Worm (Caenorhabditis elegans): Measurements from ENCODE around the gene C06B8.7.

Gene C06B8.7

ce11 chrV:15516476-15516875 lies 17.9 kb downstream of the C06B8.7 start:
- TF ChIP-seq him-1 (tag; optimal IDR thresholded peaks at IDR 0.05) (no peak), W03F9.2 (tag; optimal IDR thresholded peaks at IDR 0.05) (no peak), dao-5 (tag; optimal IDR thresholded peaks at IDR 0.05) (no peak)

DNA sequence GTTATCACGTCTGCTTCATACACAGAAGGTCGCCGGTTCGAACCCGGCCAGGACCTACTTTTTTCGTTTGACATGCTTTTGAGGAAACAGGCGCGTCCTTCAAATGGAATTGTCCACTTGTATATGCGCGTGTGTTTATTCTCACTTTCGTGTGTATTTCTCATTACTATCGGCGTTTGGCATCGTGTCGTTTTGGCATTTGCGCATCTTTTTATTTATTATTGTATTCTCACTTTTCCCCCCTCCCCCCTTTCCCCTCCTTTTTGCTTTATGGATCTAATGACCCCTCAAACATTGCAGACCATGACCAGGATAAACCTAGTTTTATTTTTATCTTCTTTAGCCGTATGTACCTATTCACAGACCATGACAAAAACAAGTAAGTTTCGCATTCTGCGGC lies 18.9 kb downstream of the C06B8.7 start, which contains the start of gene F21A3.3:
F21A3.3 (plus strand) TSS at position 301 of the 400 bp plus-strand sequence.
- TF ChIP-seq him-1 (tag; optimal IDR thresholded peaks at IDR 0.05) (no peak), dao-5 (tag; optimal IDR thresholded peaks at IDR 0.05) (no peak), W03F9.2 (tag; optimal IDR thresholded peaks at IDR 0.05) (no peak)

- TF ChIP-seq him-1 (tag; optimal IDR thresholded peaks at IDR 0.05) (no peak), W03F9.2 (tag; optimal IDR thresholded peaks at IDR 0.05) (no peak), dao-5 (tag; optimal IDR thresholded peaks at IDR 0.05) (no peak)
Measured at ce11 chrV:15519845-15520244, 21.3 kb downstream of the C06B8.7 start.

- TF ChIP-seq dao-5 (tag; optimal IDR thresholded peaks at IDR 0.05) (no peak), him-1 (tag; optimal IDR thresholded peaks at IDR 0.05) (no peak), W03F9.2 (tag; optimal IDR thresholded peaks at IDR 0.05) (no peak)
Measured at ce11 chrV:15520398-15520797, 21.9 kb downstream of the C06B8.7 start.

- TF ChIP-seq dao-5 (tag; optimal IDR thresholded peaks at IDR 0.05), result no peak
- TF ChIP-seq him-1 (tag; optimal IDR thresholded peaks at IDR 0.05), result no peak
- no peak for TF ChIP-seq W03F9.2 (tag; optimal IDR thresholded peaks at IDR 0.05)
Measured at ce11 chrV:15521920-15522319, 23.4 kb downstream of the C06B8.7 start, which contains the start of gene lgc-31. lgc-31 (minus strand) TSS chrV:15522020.

ce11 chrV:15529069-15529468 lies 30.5 kb downstream of the C06B8.7 start, which contains the start of gene srh-276:
srh-276 (plus strand) TSS chrV:15529369.
- TF ChIP-seq him-1 (tag; optimal IDR thresholded peaks at IDR 0.05) (no peak), W03F9.2 (tag; optimal IDR thresholded peaks at IDR 0.05) (no peak), dao-5 (tag; optimal IDR thresholded peaks at IDR 0.05) (no peak)

DNA sequence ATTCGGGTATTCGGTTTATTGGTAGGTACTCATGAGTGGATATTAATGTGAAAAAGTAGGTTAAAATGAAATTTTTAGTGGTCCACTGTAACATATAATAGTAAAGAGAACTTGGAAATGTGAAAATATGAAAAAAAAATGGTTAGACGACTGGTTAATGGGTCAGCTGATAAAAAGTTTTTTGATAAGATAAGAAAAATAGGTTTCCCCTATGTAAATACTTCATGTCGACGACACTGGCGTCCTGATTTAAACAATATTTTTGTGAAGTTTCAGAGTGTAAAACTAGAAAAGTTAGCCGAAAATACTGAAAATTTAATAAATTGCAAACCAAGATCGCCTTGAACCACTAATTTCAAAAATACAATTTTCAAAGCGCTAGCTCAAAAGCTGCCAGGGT lies 34.6 kb downstream of the C06B8.7 start, which contains the start of gene F21A3.11:
F21A3.11 (minus strand) TSS at position 117 of the 400 bp plus-strand sequence.
- TF ChIP-seq him-1 (tag; optimal IDR thresholded peaks at IDR 0.05), result no peak

ce11 chrV:15533864-15534263 lies 35.3 kb downstream of the C06B8.7 start, which contains the start of gene F21A3.2:
F21A3.2 (minus strand) TSS chrV:15533964.
- TF ChIP-seq dao-5 (tag; optimal IDR thresholded peaks at IDR 0.05) (no peak), him-1 (tag; optimal IDR thresholded peaks at IDR 0.05) (no peak), W03F9.2 (tag; optimal IDR thresholded peaks at IDR 0.05) (no peak)

- TF ChIP-seq W03F9.2 (tag; optimal IDR thresholded peaks at IDR 0.05) (no peak), dao-5 (tag; optimal IDR thresholded peaks at IDR 0.05) (no peak), him-1 (tag; optimal IDR thresholded peaks at IDR 0.05) (no peak)
Measured at ce11 chrV:15536320-15536719, 37.8 kb downstream of the C06B8.7 start, which contains the start of gene F21A3.4. F21A3.4 (plus strand) TSS chrV:15536620.

DNA sequence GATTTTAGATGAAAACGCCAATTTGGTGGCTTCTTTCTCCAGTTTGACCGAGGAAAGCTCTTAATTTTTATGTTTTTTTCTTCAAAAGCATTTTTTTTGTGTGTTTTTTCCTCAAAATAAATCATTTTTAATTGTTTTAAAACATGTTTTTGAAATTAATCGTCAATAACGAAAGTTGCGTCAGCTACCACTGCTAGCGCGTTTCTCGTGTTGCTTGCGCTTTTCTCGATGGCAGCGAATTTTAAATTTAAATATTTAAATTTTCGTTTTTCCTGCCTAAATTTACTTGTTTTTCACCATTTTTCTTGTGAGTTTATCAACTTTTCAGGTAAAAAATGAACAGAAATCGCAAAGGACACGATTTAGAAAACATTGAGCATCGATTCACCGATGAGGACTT lies 39.4 kb downstream of the C06B8.7 start, which contains the start of gene prde-1:
prde-1 (plus strand) TSS at position 322 of the 400 bp plus-strand sequence.
- TF ChIP-seq dao-5 (tag; optimal IDR thresholded peaks at IDR 0.05) (no peak), him-1 (tag; optimal IDR thresholded peaks at IDR 0.05) (no peak), W03F9.2 (tag; optimal IDR thresholded peaks at IDR 0.05) (no peak)

ce11 chrV:15543252-15543651 lies 44.7 kb downstream of the C06B8.7 start:
- TF ChIP-seq dao-5 (tag; optimal IDR thresholded peaks at IDR 0.05), result no peak
- TF ChIP-seq him-1 (tag; optimal IDR thresholded peaks at IDR 0.05), result no peak
- no peak for TF ChIP-seq W03F9.2 (tag; optimal IDR thresholded peaks at IDR 0.05)

DNA sequence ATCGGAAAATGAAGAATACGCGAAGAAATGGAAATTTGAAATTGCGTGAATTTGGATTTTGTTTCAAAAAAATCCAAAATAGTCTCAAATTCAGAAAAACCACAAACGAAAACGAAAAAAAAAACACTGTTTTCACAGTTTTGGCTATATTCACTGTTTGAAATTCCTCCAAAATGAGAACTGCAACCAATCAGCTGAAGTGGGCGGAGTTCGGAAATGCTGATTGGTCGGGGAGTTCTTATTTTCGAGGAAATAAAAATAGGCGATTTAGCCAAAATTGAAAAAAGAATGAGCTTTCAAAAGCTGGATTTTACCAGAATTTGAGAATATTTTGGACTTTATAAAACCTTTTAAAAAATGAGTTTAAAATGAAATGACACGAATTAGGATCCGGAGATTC lies 46.4 kb downstream of the C06B8.7 start, which contains the start of gene glb-14:
glb-14 (minus strand) TSS at position 97 of the 400 bp plus-strand sequence.
- TF ChIP-seq him-1 (tag; optimal IDR thresholded peaks at IDR 0.05) (no peak), dao-5 (tag; optimal IDR thresholded peaks at IDR 0.05) (no peak), W03F9.2 (tag; optimal IDR thresholded peaks at IDR 0.05) (no peak)

DNA sequence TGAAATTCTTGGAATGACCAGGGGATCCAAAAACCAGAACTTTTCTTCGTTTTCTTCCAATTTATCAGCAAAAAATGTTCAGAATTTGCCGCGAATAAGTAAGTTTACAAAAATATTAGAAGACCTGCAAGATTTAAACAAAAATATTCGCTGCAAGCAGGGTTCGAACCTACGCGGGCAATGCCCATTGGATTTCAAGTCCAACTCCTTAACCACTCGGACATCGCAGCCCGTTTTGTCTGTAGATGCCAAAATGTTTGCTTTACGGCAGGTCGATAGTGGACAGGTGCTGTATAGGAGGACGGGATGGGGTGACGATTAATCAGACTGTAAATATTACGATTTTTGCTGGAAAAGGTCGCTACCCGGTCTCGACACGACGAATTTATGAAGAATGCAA lies 49.2 kb downstream of the C06B8.7 start:
- no peak for TF ChIP-seq him-1 (tag; optimal IDR thresholded peaks at IDR 0.05)
- TF ChIP-seq dao-5 (tag; optimal IDR thresholded peaks at IDR 0.05), result no peak
- TF ChIP-seq W03F9.2 (tag; optimal IDR thresholded peaks at IDR 0.05), result no peak

- no peak for TF ChIP-seq him-1 (tag; optimal IDR thresholded peaks at IDR 0.05)
Measured at ce11 chrV:15550408-15550807, 51.9 kb downstream of the C06B8.7 start.

ce11 chrV:15551642-15552041 lies 53.1 kb downstream of the C06B8.7 start:
- TF ChIP-seq him-1 (tag; optimal IDR thresholded peaks at IDR 0.05), result peak; percentile 37
- TF ChIP-seq dao-5 (tag; optimal IDR thresholded peaks at IDR 0.05), result no peak
- no peak for TF ChIP-seq W03F9.2 (tag; optimal IDR thresholded peaks at IDR 0.05)

Measured in whole organism, L4/young adult.